Fruit fly (Drosophila melanogaster) whole organism, embryonic: Measurements from ENCODE around the gene Iyd.

Source experiments
- Adf1 ChIP-seq: fragments of 200-800 bp; sonication (Bioruptor generic); IDR thresholded peaks from 2 replicates; pipeline ENCODE4 v1.3.6; 2022; ENCODE audit warnings: missing biosample characterization, missing genetic modification characterization
- Atf-2 ChIP-seq: fragments of 200-800 bp; sonication (Bioruptor generic); optimal IDR thresholded peaks from 2 replicates; lab custom pipeline; 2016; ENCODE audit warnings: missing biosample characterization, missing genetic modification characterization
- BtbVII ChIP-seq: fragments of 200-800 bp; sonication (Bioruptor generic); optimal IDR thresholded peaks from 3 replicates; lab custom pipeline; 2017; ENCODE audit warnings: missing biosample characterization, mild to moderate bottlenecking, missing genetic modification characterization
- CG10543 ChIP-seq: fragments of 200-800 bp; sonication (Bioruptor generic); optimal IDR thresholded peaks from 3 replicates; lab custom pipeline; 2017; ENCODE audit warnings: missing biosample characterization, mild to moderate bottlenecking, missing genetic modification characterization, moderate library complexity
- CG11560 ChIP-seq: fragments of 200-800 bp; sonication (Bioruptor generic); IDR thresholded peaks from 3 replicates; pipeline ENCODE4 v1.3.6; 2022; ENCODE audit warnings: missing biosample characterization, missing genetic modification characterization
- CG11696 ChIP-seq: fragments of 200-800 bp; sonication (Bioruptor generic); IDR thresholded peaks from 2 replicates; pipeline ENCODE4 v1.3.6; 2022; ENCODE audit warnings: missing biosample characterization, missing genetic modification characterization
- CG13775 ChIP-seq: fragments of 200-800 bp; sonication (Bioruptor generic); optimal IDR thresholded peaks from 3 replicates; lab custom pipeline; 2017; ENCODE audit warnings: missing biosample characterization, mild to moderate bottlenecking, missing genetic modification characterization
- CG14441 ChIP-seq: fragments of 200-800 bp; sonication (Bioruptor generic); IDR thresholded peaks from 2 replicates; pipeline ENCODE4 v1.3.6; 2022; ENCODE audit warnings: missing biosample characterization, missing genetic modification characterization
- CG1529 ChIP-seq: fragments of 200-800 bp; sonication (Bioruptor generic); optimal IDR thresholded peaks from 3 replicates; lab custom pipeline; 2018; ENCODE audit warnings: missing biosample characterization, missing genetic modification characterization
- CG16813 ChIP-seq: fragments of 200-800 bp; sonication (Bioruptor generic); IDR thresholded peaks from 3 replicates; pipeline ENCODE4 v1.3.6; 2022; ENCODE audit warnings: missing biosample characterization, missing genetic modification characterization; ENCODE audit not compliant: partially characterized antibody
- CG2712 ChIP-seq: fragments of 200-800 bp; optimal IDR thresholded peaks from 3 replicates; lab custom pipeline; 2019; ENCODE audit warnings: missing biosample characterization, mild to moderate bottlenecking, missing genetic modification characterization, moderate library complexity
- CG32532 ChIP-seq: fragments of 200-800 bp; sonication (Bioruptor generic); IDR thresholded peaks from 2 replicates; pipeline ENCODE4 v1.3.6; 2022; ENCODE audit warnings: missing biosample characterization, missing genetic modification characterization
- CG5180 ChIP-seq: fragments of 200-800 bp; sonication (Bioruptor generic); optimal IDR thresholded peaks from 3 replicates; lab custom pipeline; 2017; ENCODE audit warnings: missing biosample characterization, missing genetic modification characterization, mild to moderate bottlenecking, moderate library complexity, missing genetic modification reagents
- CG7928 ChIP-seq: fragments of 200-800 bp; sonication (Bioruptor generic); optimal IDR thresholded peaks from 2 replicates; lab custom pipeline; 2017; ENCODE audit warnings: missing biosample characterization, mild to moderate bottlenecking, missing genetic modification characterization
- CG8281 ChIP-seq: fragments of 200-800 bp; sonication (Bioruptor generic); optimal IDR thresholded peaks from 2 replicates; lab custom pipeline; 2018; ENCODE audit warnings: missing biosample characterization, mild to moderate bottlenecking, missing genetic modification characterization, moderate library complexity
- CG8924 ChIP-seq: fragments of 200-800 bp; optimal IDR thresholded peaks from 3 replicates; lab custom pipeline; 2019; ENCODE audit warnings: missing biosample characterization, mild to moderate bottlenecking, missing genetic modification characterization, moderate library complexity
- CG8944 ChIP-seq: fragments of 200-800 bp; sonication (Bioruptor generic); optimal IDR thresholded peaks from 3 replicates; lab custom pipeline; 2016; ENCODE audit warnings: missing biosample characterization, missing genetic modification characterization
- CoRest ChIP-seq: fragments of 200-800 bp; sonication (Bioruptor generic); optimal IDR thresholded peaks from 3 replicates; lab custom pipeline; 2018; ENCODE audit warnings: missing biosample characterization, mild to moderate bottlenecking, missing genetic modification characterization, moderate library complexity
- D ChIP-seq, 2 experiments: fragments of 200-800 bp in 1 of 2; fragments of >200 bp in 1 of 2; sonication (Bioruptor generic) in 1 of 2; optimal IDR thresholded peaks; 2 replicates in 1 of 2; 3 replicates in 1 of 2; lab custom pipeline; 2017; ENCODE audit warnings: mild to moderate bottlenecking in 1 of 2, missing biosample characterization in 1 of 2, missing genetic modification characterization in 1 of 2, missing genetic modification reagents in 1 of 2
- Doc3 ChIP-seq: fragments of 200-800 bp; sonication (Bioruptor generic); IDR thresholded peaks from 3 replicates; pipeline ENCODE4 v1.3.6; 2022; ENCODE audit warnings: missing biosample characterization, missing genetic modification characterization; ENCODE audit not compliant: partially characterized antibody
- Dref ChIP-seq: fragments of 200-800 bp; sonication (Bioruptor generic); IDR thresholded peaks from 2 replicates; pipeline ENCODE4 v1.3.6; 2022; ENCODE audit warnings: missing biosample characterization, missing genetic modification characterization
- Ets97D ChIP-seq: fragments of 200-800 bp; sonication (Bioruptor generic); optimal IDR thresholded peaks from 3 replicates; lab custom pipeline; 2016; ENCODE audit warnings: missing biosample characterization, missing genetic modification characterization
- H2.0 ChIP-seq: fragments of 200-800 bp; sonication (Bioruptor generic); IDR thresholded peaks from 2 replicates; pipeline ENCODE4 v1.3.6; 2022; ENCODE audit warnings: missing biosample characterization, missing genetic modification characterization
- MESR4 ChIP-seq: fragments of 200-800 bp; sonication (Bioruptor generic); optimal IDR thresholded peaks from 2 replicates; lab custom pipeline; 2018; ENCODE audit warnings: missing biosample characterization, mild to moderate bottlenecking, missing genetic modification characterization, moderate library complexity
- Ptx1 ChIP-seq: fragments of 200-800 bp; sonication (Bioruptor generic); IDR thresholded peaks from 2 replicates; pipeline ENCODE4 v1.3.6; 2022; ENCODE audit warnings: missing biosample characterization, missing genetic modification characterization
- Rx ChIP-seq: fragments of 200-800 bp; sonication (Bioruptor generic); IDR thresholded peaks from 2 replicates; pipeline ENCODE4 v1.3.6; 2022; ENCODE audit warnings: missing biosample characterization, missing genetic modification characterization
- Sin3A ChIP-seq: fragments of >200 bp; optimal IDR thresholded peaks from 2 replicates; lab custom pipeline; 2018
- Stat92E ChIP-seq, 3 experiments: fragments of >200 bp in 2 of 3; fragments of 200-800 bp in 1 of 3; sonication (Bioruptor generic) in 1 of 3; optimal IDR thresholded peaks; 2 replicates each; lab custom pipeline; 2017 to 2019; ENCODE audit warnings: missing biosample characterization in 3 of 3, missing genetic modification characterization in 3 of 3, mild to moderate bottlenecking in 1 of 3, moderate library complexity in 1 of 3
- Xbp1 ChIP-seq: fragments of 200-800 bp; sonication (Bioruptor generic); optimal IDR thresholded peaks from 3 replicates; lab custom pipeline; 2016; ENCODE audit warnings: missing biosample characterization, mild to moderate bottlenecking, missing genetic modification characterization
- abd-A ChIP-seq: fragments of 200-800 bp; sonication (Bioruptor generic); optimal IDR thresholded peaks from 3 replicates; lab custom pipeline; 2019; ENCODE audit warnings: missing biosample characterization, mild to moderate bottlenecking, missing genetic modification characterization, moderate library complexity
- amos ChIP-seq: fragments of 200-800 bp; sonication (Bioruptor generic); IDR thresholded peaks from 2 replicates; pipeline ENCODE4 v1.3.6; 2022; ENCODE audit warnings: missing biosample characterization, missing genetic modification characterization; ENCODE audit not compliant: partially characterized antibody
- ase ChIP-seq: fragments of 200-800 bp; sonication (Bioruptor generic); IDR thresholded peaks from 3 replicates; pipeline ENCODE4 v1.3.6; 2022; ENCODE audit warnings: missing biosample characterization, missing genetic modification characterization
- bab2 ChIP-seq: fragments of 200-800 bp; sonication (Bioruptor generic); optimal IDR thresholded peaks from 2 replicates; lab custom pipeline; 2016; ENCODE audit warnings: missing biosample characterization, missing genetic modification characterization
- crol ChIP-seq: fragments of 200-800 bp; sonication (Bioruptor generic); IDR thresholded peaks from 2 replicates; pipeline ENCODE4 v1.3.6; 2022; ENCODE audit warnings: missing biosample characterization, missing genetic modification characterization
- disco-r ChIP-seq: fragments of 200-800 bp; sonication (Bioruptor generic); optimal IDR thresholded peaks from 2 replicates; lab custom pipeline; 2016; ENCODE audit warnings: missing biosample characterization, missing genetic modification characterization
- fd3F ChIP-seq: fragments of 200-800 bp; sonication (Bioruptor generic); optimal IDR thresholded peaks from 2 replicates; lab custom pipeline; 2018; ENCODE audit warnings: missing biosample characterization, mild to moderate bottlenecking, missing genetic modification characterization, moderate library complexity
- fd96Cb ChIP-seq: fragments of 200-800 bp; sonication (Bioruptor generic); optimal IDR thresholded peaks from 2 replicates; lab custom pipeline; 2018; ENCODE audit warnings: missing biosample characterization, mild to moderate bottlenecking, missing genetic modification characterization, moderate library complexity
- jing ChIP-seq: fragments of 200-800 bp; sonication (Bioruptor generic); optimal IDR thresholded peaks from 2 replicates; lab custom pipeline; 2018; ENCODE audit warnings: missing biosample characterization, mild to moderate bottlenecking, missing genetic modification characterization
- nerfin-1 ChIP-seq: fragments of 200-800 bp; sonication (Bioruptor generic); optimal IDR thresholded peaks from 3 replicates; lab custom pipeline; 2019; ENCODE audit warnings: missing biosample characterization, mild to moderate bottlenecking, missing genetic modification characterization, moderate library complexity
- org-1 ChIP-seq: fragments of 200-800 bp; sonication (Bioruptor generic); optimal IDR thresholded peaks from 2 replicates; lab custom pipeline; 2017; ENCODE audit warnings: missing biosample characterization, missing genetic modification characterization
- p53 ChIP-seq: fragments of 200-800 bp; sonication (Bioruptor generic); optimal IDR thresholded peaks from 2 replicates; lab custom pipeline; 2016; ENCODE audit warnings: missing biosample characterization, missing genetic modification characterization
- pho ChIP-seq: fragments of 200-800 bp; sonication (Bioruptor generic); optimal IDR thresholded peaks from 2 replicates; lab custom pipeline; 2016; ENCODE audit warnings: missing biosample characterization, missing genetic modification characterization
- pita ChIP-seq: fragments of 200-800 bp; sonication (Bioruptor generic); optimal IDR thresholded peaks from 2 replicates; lab custom pipeline; 2017; ENCODE audit warnings: missing biosample characterization, mild to moderate bottlenecking, missing genetic modification characterization
- ranshi ChIP-seq: fragments of 200-800 bp; sonication (Bioruptor generic); IDR thresholded peaks from 2 replicates; pipeline ENCODE4 v1.3.6; 2022; ENCODE audit warnings: missing biosample characterization, missing genetic modification characterization
- salm ChIP-seq: fragments of 200-800 bp; sonication (Bioruptor generic); optimal IDR thresholded peaks from 2 replicates; lab custom pipeline; 2018; ENCODE audit warnings: missing biosample characterization, mild to moderate bottlenecking, missing genetic modification characterization
- tap ChIP-seq: fragments of 200-800 bp; optimal IDR thresholded peaks from 3 replicates; lab custom pipeline; 2019; ENCODE audit warnings: missing biosample characterization, mild to moderate bottlenecking, missing genetic modification characterization, moderate library complexity
- yki ChIP-seq: fragments of >200 bp; optimal IDR thresholded peaks from 3 replicates; lab custom pipeline; 2018
- zen ChIP-seq: fragments of 200-800 bp; sonication (Bioruptor generic); optimal IDR thresholded peaks from 3 replicates; lab custom pipeline; 2018; ENCODE audit warnings: missing biosample characterization, mild to moderate bottlenecking, missing genetic modification characterization, moderate library complexity
- zen2 ChIP-seq: fragments of 200-800 bp; sonication (Bioruptor generic); IDR thresholded peaks from 3 replicates; pipeline ENCODE4 v1.3.6; 2022; ENCODE audit warnings: missing biosample characterization, missing genetic modification characterization; ENCODE audit not compliant: partially characterized antibody

Iyd gene

DNA sequence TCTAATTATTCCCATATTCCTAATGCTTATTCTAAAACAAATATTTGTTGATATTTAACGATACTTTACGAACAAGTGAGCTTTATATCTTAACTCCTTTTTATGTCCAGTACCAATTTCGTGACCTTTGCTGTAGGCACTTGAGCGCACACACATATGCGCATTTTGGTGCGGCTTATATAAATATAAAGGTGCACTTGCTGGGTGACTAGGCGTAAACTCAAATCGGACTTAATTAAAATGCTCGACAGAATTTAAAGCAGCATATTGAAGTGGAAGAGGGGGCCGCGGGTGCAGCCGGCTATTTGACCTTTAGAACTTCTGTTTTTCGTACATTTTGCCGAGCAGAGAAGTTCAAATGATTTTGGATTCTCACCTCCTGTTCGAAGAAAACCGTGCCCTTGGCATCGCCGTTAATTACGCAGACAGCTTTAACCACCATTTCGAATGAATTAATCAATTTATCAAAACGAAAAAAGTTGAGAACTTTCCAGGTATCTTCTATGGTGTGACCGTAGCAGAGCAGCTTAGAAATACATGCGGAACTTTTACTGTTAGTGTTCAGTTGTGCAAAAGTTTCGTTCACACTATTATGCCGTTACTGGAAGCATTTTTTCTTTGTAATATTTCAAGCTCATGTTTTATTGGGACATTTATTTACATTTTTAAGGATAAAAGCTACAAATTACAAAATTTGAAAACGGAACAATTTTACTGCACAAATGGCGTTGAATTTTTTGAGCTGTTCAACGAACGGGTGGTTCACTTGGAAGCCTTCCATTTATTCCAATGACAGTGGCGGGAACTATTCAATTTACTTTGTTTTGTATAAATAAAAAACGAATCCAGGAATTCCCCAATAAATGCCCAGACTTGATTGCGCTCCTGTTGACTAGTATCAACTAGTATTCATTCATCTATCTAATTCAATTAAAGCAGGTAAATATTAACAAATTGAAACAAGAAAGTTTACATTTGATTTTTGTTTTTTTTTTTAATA lies 17.5 kb upstream of the Iyd start, which contains the start of gene Sod1:
TSS of gene Sod1 (minus strand) at position 543 of the 1,000 bp plus-strand sequence.
- TF ChIP-seq salm (tag; lab: Kevin White, UChicago) (no peak), D (optimal IDR thresholded peaks at IDR 0.05; lab: Kevin White, UChicago) (no peak), D (GFP tag; optimal IDR thresholded peaks at IDR 0.05; lab: Kevin White, UChicago) (no peak), CG8944 (GFP tag; lab: Kevin White, UChicago) (no peak), H2.0 (no peak), pita (no peak), Sin3A (lab: Kevin White, UChicago) (peak; percentile 27), Rx (GFP tag; lab: Robert Waterston, UW) (no peak), Atf-2 (no peak), CG11560 (tag; lab: Robert Waterston, UW) (no peak), nerfin-1 (no peak), CoRest (tag; lab: Kevin White, UChicago) (peak; percentile 26), CG1529 (no peak), bab2 (GFP tag; lab: Kevin White, UChicago) (no peak), Xbp1 (GFP tag; lab: Kevin White, UChicago) (no peak), zen (tag; lab: Kevin White, UChicago) (no peak), CG14441 (no peak; the same call in 1 of the 2 replicates), CG2712 (tag; lab: Kevin White, UChicago) (no peak), zen2 (GFP tag; lab: Robert Waterston, UW) (no peak), CG11696 (GFP tag; lab: Robert Waterston, UW) (peak; percentile 86), CG7928 (no peak), jing (no peak), BtbVII (GFP tag; lab: Kevin White, UChicago) (peak; percentile 51), CG8281 (no peak), pho (GFP tag; lab: Kevin White, UChicago) (no peak), Stat92E (GFP tag; optimal IDR thresholded peaks at IDR 0.05; lab: Kevin White, UChicago) (no peak), tap (tag; lab: Kevin White, UChicago) (no peak), fd3F (no peak), yki (lab: Kevin White, UChicago) (no peak), Ets97D (peak; percentile 38), fd96Cb (no peak), p53 (no peak), CG10543 (GFP tag; lab: Kevin White, UChicago) (no peak), disco-r (GFP tag; lab: Kevin White, UChicago) (no peak), org-1 (GFP tag; lab: Kevin White, UChicago) (no peak), abd-A (tag; lab: Kevin White, UChicago) (no peak), ranshi (GFP tag; lab: Robert Waterston, UW) (no peak), Ptx1 (no peak), ase (GFP tag; lab: Robert Waterston, UW) (no peak), CG32532 (GFP tag; lab: Robert Waterston, UW) (no peak), CG13775 (GFP tag; lab: Kevin White, UChicago) (no peak), Adf1 (no peak), Dref (GFP tag; lab: Robert Waterston, UW) (no peak), CG5180 (GFP tag; lab: Kevin White, UChicago) (no peak), Doc3 (GFP tag; lab: Robert Waterston, UW) (no peak), CG16813 (GFP tag; lab: Robert Waterston, UW) (no peak; the same call in 2 of the 3 replicates), MESR4 (peak; percentile 75), CG8924 (no peak), crol (peak; percentile 93), amos (GFP tag; lab: Robert Waterston, UW) (no peak)
